Worm (Caenorhabditis elegans) whole organism, L3 larva: Measurements from ENCODE around the gene F09C6.15.

Experiments used
- daf-12 ChIP-seq: fragments of 150-350 bp; optimal IDR thresholded peaks from 2 replicates; lab custom pipeline; 2014; ENCODE audit warnings: missing biosample characterization, missing genetic modification reagents, missing genetic modification characterization
- egl-27 ChIP-seq: sonication (generic microtip); optimal IDR thresholded peaks from 4 replicates; lab custom pipeline; 2017; ENCODE audit warnings: missing biosample characterization, missing genetic modification reagents, missing genetic modification characterization
- elt-2 ChIP-seq: sonication (generic microtip); optimal IDR thresholded peaks from 2 replicates; lab custom pipeline; 2016; ENCODE audit warnings: missing genetic modification reagents, mild to moderate bottlenecking, missing genetic modification characterization, missing compliant biosample characterization
- eor-1 ChIP-seq, 2 experiments: fragments of 150-350 bp; optimal IDR thresholded peaks; 2 replicates each; lab custom pipeline; 2014 to 2018; ENCODE audit warnings: missing biosample characterization in 2 of 2, missing genetic modification characterization in 2 of 2
- lin-15B ChIP-seq: fragments of 150-350 bp; optimal IDR thresholded peaks from 2 replicates; lab custom pipeline; 2014; ENCODE audit warnings: missing biosample characterization, missing genetic modification characterization
- lin-39 ChIP-seq: fragments of 150-350 bp; optimal IDR thresholded peaks from 2 replicates; lab custom pipeline; 2018; ENCODE audit warnings: missing biosample characterization, missing genetic modification reagents, missing genetic modification characterization
- mdl-1 ChIP-seq: fragments of 150-350 bp; optimal IDR thresholded peaks from 2 replicates; lab custom pipeline; 2014; ENCODE audit warnings: missing biosample characterization, missing genetic modification characterization
- nhr-76 ChIP-seq: fragments of 150-350 bp; sonication (generic microtip); optimal IDR thresholded peaks from 5 replicates; lab custom pipeline; 2014; ENCODE audit warnings: missing biosample characterization, missing genetic modification characterization
- pha-4 ChIP-seq: fragments of 150-350 bp; optimal IDR thresholded peaks from 2 replicates; lab custom pipeline; 2014; ENCODE audit warnings: missing biosample characterization, missing genetic modification reagents, missing genetic modification characterization
- pqm-1 ChIP-seq: fragments of 150-350 bp; optimal IDR thresholded peaks from 2 replicates; lab custom pipeline; 2017; ENCODE audit warnings: missing biosample characterization, missing genetic modification characterization, inconsistent platforms
- snpc-4 ChIP-seq: fragments of 150-350 bp; optimal IDR thresholded peaks from 2 replicates; lab custom pipeline; 2014; ENCODE audit warnings: missing biosample characterization, missing genetic modification characterization
- unc-39 ChIP-seq: sonication (generic microtip); optimal IDR thresholded peaks from 4 replicates; lab custom pipeline; 2017; ENCODE audit warnings: missing biosample characterization, missing genetic modification characterization
- unc-62 ChIP-seq: fragments of 150-350 bp; sonication (generic microtip); optimal IDR thresholded peaks from 4 replicates; lab custom pipeline; 2014; ENCODE audit warnings: missing biosample characterization, missing genetic modification reagents, missing genetic modification characterization

- TF ChIP-seq nhr-76 (tag; lab: Kevin White, UChicago) (no peak), lin-15B (tag; lab: Kevin White, UChicago) (no peak), unc-62 (GFP tag; lab: Kevin White, UChicago) (no peak), egl-27 (tag; lab: Kevin White, UChicago) (no peak), elt-2 (tag; lab: Kevin White, UChicago) (no peak), snpc-4 (tag; lab: Kevin White, UChicago) (no peak), pha-4 (no peak), eor-1 (tag; optimal IDR thresholded peaks at IDR 0.05; lab: Kevin White, UChicago) (no peak), unc-39 (no peak), lin-39 (no peak), daf-12 (tag; lab: Kevin White, UChicago) (no peak), pqm-1 (tag; lab: Kevin White, UChicago) (no peak), mdl-1 (no peak)
These were observed 19.9 kb upstream of the F09C6.15 start, which contains the start of gene srw-23 for ce11 chrV:16873642-16874041.
